Worm (Caenorhabditis elegans) whole organism, L2 larva: ENCODE measurements around the gene srt-64.

Source experiments
- C34F6.9 ChIP-seq: fragments of 150-350 bp; optimal IDR thresholded peaks from 2 replicates; lab custom pipeline; 2014; ENCODE audit warnings: missing biosample characterization, missing genetic modification characterization
- F13H6.1 ChIP-seq: sonication (generic microtip); optimal IDR thresholded peaks from 2 replicates; lab custom pipeline; 2016; ENCODE audit warnings: missing genetic modification characterization, missing compliant biosample characterization
- R02D3.7 ChIP-seq: fragments of 150-350 bp; optimal IDR thresholded peaks from 2 replicates; lab custom pipeline; 2014; ENCODE audit warnings: missing biosample characterization, missing genetic modification characterization
- alr-1 ChIP-seq: fragments of 150-350 bp; optimal IDR thresholded peaks from 2 replicates; lab custom pipeline; 2014; ENCODE audit warnings: missing biosample characterization, missing genetic modification characterization
- aly-2 ChIP-seq: fragments of 150-350 bp; optimal IDR thresholded peaks from 2 replicates; lab custom pipeline; 2014; ENCODE audit warnings: missing biosample characterization, missing genetic modification characterization
- ama-1 ChIP-seq: fragments of 150-350 bp; optimal IDR thresholded peaks from 2 replicates; lab custom pipeline; 2018; ENCODE audit warnings: inconsistent platforms
- blmp-1 ChIP-seq: sonication (generic microtip); optimal IDR thresholded peaks from 2 replicates; lab custom pipeline; 2017; ENCODE audit warnings: missing genetic modification characterization, mild to moderate bottlenecking, missing compliant biosample characterization, antibody characterized with exemption, moderate library complexity; ENCODE audit not compliant: insufficient read depth
- ceh-16 ChIP-seq: fragments of 150-350 bp; optimal IDR thresholded peaks from 2 replicates; lab custom pipeline; 2014; ENCODE audit warnings: missing biosample characterization, missing genetic modification characterization
- ceh-82 ChIP-seq: fragments of 150-350 bp; optimal IDR thresholded peaks from 2 replicates; lab custom pipeline; 2014; ENCODE audit warnings: missing biosample characterization, missing genetic modification characterization
- crh-2 ChIP-seq: sonication (generic microtip); optimal IDR thresholded peaks from 2 replicates; lab custom pipeline; 2017; ENCODE audit warnings: missing biosample characterization, missing genetic modification characterization
- egl-27 ChIP-seq: sonication (generic microtip); optimal IDR thresholded peaks from 3 replicates; lab custom pipeline; 2017; ENCODE audit warnings: missing biosample characterization, missing genetic modification reagents, missing genetic modification characterization
- elt-3 ChIP-seq: sonication (generic microtip); optimal IDR thresholded peaks from 2 replicates; lab custom pipeline; 2017; ENCODE audit warnings: missing biosample characterization, missing genetic modification characterization
- fos-1 ChIP-seq: fragments of 150-350 bp; optimal IDR thresholded peaks from 2 replicates; lab custom pipeline; 2014; ENCODE audit warnings: missing biosample characterization, missing genetic modification characterization
- lin-11 ChIP-seq: fragments of 150-350 bp; sonication (generic microtip); optimal IDR thresholded peaks from 2 replicates; lab custom pipeline; 2014; ENCODE audit warnings: missing biosample characterization, missing genetic modification characterization, inconsistent platforms, mixed read lengths
- lin-13 ChIP-seq: fragments of 150-350 bp; optimal IDR thresholded peaks from 2 replicates; lab custom pipeline; 2014; ENCODE audit warnings: missing biosample characterization, missing genetic modification reagents, missing genetic modification characterization
- lsy-2 ChIP-seq, 2 experiments: fragments of 150-350 bp in 1 of 2; sonication (generic microtip) in 1 of 2; optimal IDR thresholded peaks; 2 replicates each; lab custom pipeline; 2014 to 2017; ENCODE audit warnings: missing biosample characterization in 2 of 2, missing genetic modification characterization in 2 of 2
- mbf-1 ChIP-seq: sonication (generic microtip); optimal IDR thresholded peaks from 2 replicates; lab custom pipeline; 2017; ENCODE audit warnings: missing biosample characterization, missing genetic modification characterization
- mdl-1 ChIP-seq, 2 experiments: fragments of 150-350 bp in 1 of 2; sonication (generic microtip) in 1 of 2; optimal IDR thresholded peaks; 2 replicates each; lab custom pipeline; 2017; ENCODE audit warnings: missing biosample characterization in 2 of 2, missing genetic modification characterization in 2 of 2
- nhr-11 ChIP-seq: fragments of 150-350 bp; optimal IDR thresholded peaks from 2 replicates; lab custom pipeline; 2014; ENCODE audit warnings: missing biosample characterization, missing genetic modification characterization
- nhr-12 ChIP-seq: fragments of 150-350 bp; optimal IDR thresholded peaks from 2 replicates; lab custom pipeline; 2014; ENCODE audit warnings: missing biosample characterization, missing genetic modification characterization
- nhr-21 ChIP-seq: fragments of 150-350 bp; optimal IDR thresholded peaks from 2 replicates; lab custom pipeline; 2014; ENCODE audit warnings: missing biosample characterization, missing genetic modification characterization
- nhr-23 ChIP-seq: fragments of 150-350 bp; optimal IDR thresholded peaks from 2 replicates; lab custom pipeline; 2014; ENCODE audit warnings: missing biosample characterization, missing genetic modification reagents, missing genetic modification characterization
- nhr-25 ChIP-seq: fragments of 150-350 bp; sonication (generic microtip); optimal IDR thresholded peaks from 3 replicates; lab custom pipeline; 2014; ENCODE audit warnings: missing biosample characterization, missing genetic modification characterization
- nhr-6 ChIP-seq: fragments of 150-350 bp; optimal IDR thresholded peaks from 2 replicates; lab custom pipeline; 2014; ENCODE audit warnings: missing biosample characterization, missing genetic modification characterization
- nhr-77 ChIP-seq: fragments of 150-350 bp; optimal IDR thresholded peaks from 2 replicates; lab custom pipeline; 2014; ENCODE audit warnings: missing biosample characterization, missing genetic modification characterization
- peb-1 ChIP-seq: fragments of 150-350 bp; optimal IDR thresholded peaks from 2 replicates; lab custom pipeline; 2014; ENCODE audit warnings: missing biosample characterization, missing genetic modification characterization
- sma-3 ChIP-seq: sonication (generic microtip); optimal IDR thresholded peaks from 2 replicates; lab custom pipeline; 2016; ENCODE audit warnings: missing genetic modification reagents, missing genetic modification characterization, missing compliant biosample characterization
- sma-9 ChIP-seq, 2 experiments: fragments of 150-350 bp in 1 of 2; sonication (generic microtip) in 1 of 2; optimal IDR thresholded peaks; 2 replicates each; lab custom pipeline; 2014 to 2016; ENCODE audit warnings: missing genetic modification characterization in 2 of 2, mild to moderate bottlenecking in 1 of 2, missing biosample characterization in 1 of 2, missing compliant biosample characterization in 1 of 2, missing genetic modification reagents in 1 of 2, moderate library complexity in 1 of 2
- snpc-4 ChIP-seq: fragments of 150-350 bp; optimal IDR thresholded peaks from 2 replicates; lab custom pipeline; 2014; ENCODE audit warnings: missing biosample characterization, missing genetic modification characterization
- unc-39 ChIP-seq: fragments of 150-350 bp; optimal IDR thresholded peaks from 2 replicates; lab custom pipeline; 2014; ENCODE audit warnings: missing biosample characterization, missing genetic modification characterization
- unc-55 ChIP-seq: fragments of 150-350 bp; sonication (generic microtip); optimal IDR thresholded peaks from 3 replicates; lab custom pipeline; 2014; ENCODE audit warnings: missing biosample characterization, missing genetic modification reagents, missing genetic modification characterization
- zag-1 ChIP-seq: fragments of 150-350 bp; optimal IDR thresholded peaks from 2 replicates; lab custom pipeline; 2014; ENCODE audit warnings: missing biosample characterization, missing genetic modification characterization
- ztf-1 ChIP-seq: fragments of 200-800 bp; sonication (Bioruptor generic); conservative IDR thresholded peaks from 2 replicates; pipeline ENCODE4 v1.3.6; 2022; ENCODE audit warnings: missing genetic modification characterization, missing compliant biosample characterization
- ztf-11 ChIP-seq: sonication (generic microtip); optimal IDR thresholded peaks from 2 replicates; lab custom pipeline; 2017; ENCODE audit warnings: missing biosample characterization, missing genetic modification characterization
- ztf-4 ChIP-seq: fragments of 150-350 bp; optimal IDR thresholded peaks from 2 replicates; lab custom pipeline; 2014; ENCODE audit warnings: missing biosample characterization, missing genetic modification characterization

The srt-64 gene

ce11 chrV:5200188-5200587 is 30.7 kb upstream of the srt-64 start:
- TF ChIP-seq sma-9 (GFP tag; optimal IDR thresholded peaks at IDR 0.05; lab: Kevin White, UChicago) (peak; percentile 41), sma-9 (tag; optimal IDR thresholded peaks at IDR 0.05; lab: Kevin White, UChicago) (no peak), elt-3 (tag; lab: Kevin White, UChicago) (no peak)
- TF ChIP-seq, all 48 proteins: peak for 1

ce11 chrV:5198240-5198639 is 28.8 kb upstream of the srt-64 start, which contains the start of gene Y47A7.2:
Gene Y47A7.2, minus strand, starts transcription at chrV:5198340.
- TF ChIP-seq unc-55 (GFP tag; lab: Kevin White, UChicago) (no peak), ceh-16 (tag; lab: Kevin White, UChicago) (no peak), nhr-23 (tag; lab: Kevin White, UChicago) (no peak), blmp-1 (tag; lab: Kevin White, UChicago) (no peak), alr-1 (tag; lab: Kevin White, UChicago) (no peak), peb-1 (tag; lab: Kevin White, UChicago) (no peak), crh-2 (tag; lab: Kevin White, UChicago) (no peak), mdl-1 (tag; optimal IDR thresholded peaks at IDR 0.05; lab: Kevin White, UChicago) (no peak), nhr-6 (tag; lab: Kevin White, UChicago) (no peak), snpc-4 (tag; lab: Kevin White, UChicago) (no peak), zag-1 (tag; lab: Kevin White, UChicago) (no peak)

ce11 chrV:5194508-5194907 is 25.0 kb upstream of the srt-64 start, which contains the start of gene abu-8:
Gene abu-8, minus strand, starts transcription at chrV:5194608.
- TF ChIP-seq nhr-25 (tag; lab: Kevin White, UChicago) (no peak), nhr-77 (tag; lab: Kevin White, UChicago) (no peak), zag-1 (tag; lab: Kevin White, UChicago) (no peak), fos-1 (tag; lab: Kevin White, UChicago) (no peak), nhr-21 (tag; lab: Kevin White, UChicago) (no peak), nhr-12 (tag; lab: Kevin White, UChicago) (no peak), ceh-82 (no peak), nhr-6 (tag; lab: Kevin White, UChicago) (no peak), sma-3 (GFP tag; lab: Kevin White, UChicago) (no peak), sma-9 (GFP tag; optimal IDR thresholded peaks at IDR 0.05; lab: Kevin White, UChicago) (no peak), sma-9 (tag; optimal IDR thresholded peaks at IDR 0.05; lab: Kevin White, UChicago) (no peak), crh-2 (tag; lab: Kevin White, UChicago) (no peak), ztf-4 (no peak), ama-1 (lab: Kevin White, UChicago) (no peak), nhr-23 (tag; lab: Kevin White, UChicago) (no peak), ztf-1 (GFP tag; lab: Robert Waterston, UW) (no peak), blmp-1 (tag; lab: Kevin White, UChicago) (no peak)

- no peak for TF ChIP-seq nhr-21 (tag; lab: Kevin White, UChicago)
- TF ChIP-seq fos-1 (tag; lab: Kevin White, UChicago): peak; percentile 49
- TF ChIP-seq nhr-23 (tag; lab: Kevin White, UChicago): no peak
Observed at ce11 chrV:5192501-5192900, 23.0 kb upstream of the srt-64 start, which contains the start of gene C03A7.13. Gene C03A7.13, minus strand, starts transcription at chrV:5192543.

- TF ChIP-seq nhr-11 (no peak), ztf-11 (tag; lab: Kevin White, UChicago) (no peak), elt-3 (tag; lab: Kevin White, UChicago) (no peak), lin-13 (GFP tag; lab: Kevin White, UChicago) (no peak), nhr-21 (tag; lab: Kevin White, UChicago) (no peak), aly-2 (tag; lab: Kevin White, UChicago) (no peak), C34F6.9 (tag; lab: Kevin White, UChicago) (no peak), R02D3.7 (no peak), unc-39 (no peak), lsy-2 (tag; optimal IDR thresholded peaks at IDR 0.05; lab: Kevin White, UChicago) (no peak), ceh-16 (tag; lab: Kevin White, UChicago) (no peak), unc-55 (GFP tag; lab: Kevin White, UChicago) (no peak), mbf-1 (tag; lab: Kevin White, UChicago) (no peak), sma-9 (GFP tag; optimal IDR thresholded peaks at IDR 0.05; lab: Kevin White, UChicago) (no peak), sma-9 (tag; optimal IDR thresholded peaks at IDR 0.05; lab: Kevin White, UChicago) (no peak), lin-11 (tag; lab: Kevin White, UChicago) (no peak), F13H6.1 (tag; lab: Kevin White, UChicago) (no peak), egl-27 (tag; lab: Kevin White, UChicago) (no peak), ceh-82 (no peak), nhr-6 (tag; lab: Kevin White, UChicago) (no peak)
Observed at ce11 chrV:5181612-5182011, 12.1 kb upstream of the srt-64 start, which contains the start of gene C03A7.2. Gene C03A7.2, plus strand, starts transcription at chrV:5181912.
